Worm (Caenorhabditis elegans) whole organism, young adult: ENCODE measurements around the gene srd-36.
A peak's percentile ranks its signal among the peaks of the same experiment; 100 is the strongest.

Source experiments
- B0019.2 ChIP-seq: fragments of 200-800 bp; sonication (Bioruptor generic); conservative IDR thresholded peaks from 2 replicates; pipeline ENCODE4 v1.3.6; 2022; ENCODE audit warnings: missing genetic modification reagents, missing genetic modification characterization, missing compliant biosample characterization
- B0336.3 ChIP-seq: fragments of 200-800 bp; sonication (Bioruptor generic); IDR thresholded peaks from 2 replicates; pipeline ENCODE4 v1.3.6; 2022; ENCODE audit warnings: missing genetic modification characterization, missing compliant biosample characterization
- F57A8.1 ChIP-seq: fragments of 200-800 bp; sonication (Bioruptor generic); optimal IDR thresholded peaks from 2 replicates; lab custom pipeline; 2018; ENCODE audit warnings: mild to moderate bottlenecking, missing genetic modification characterization, moderate library complexity, missing compliant biosample characterization
- K11D2.4 ChIP-seq: fragments of 200-800 bp; sonication (Bioruptor generic); IDR thresholded peaks from 2 replicates; pipeline ENCODE4 v1.3.6; 2022; ENCODE audit warnings: missing genetic modification reagents, missing genetic modification characterization, missing compliant biosample characterization
- T26A5.8 ChIP-seq: sonication (generic microtip); optimal IDR thresholded peaks from 2 replicates; lab custom pipeline; 2016; ENCODE audit warnings: missing genetic modification characterization, missing compliant biosample characterization
- Y53F4B.3 ChIP-seq: fragments of 200-800 bp; sonication (Bioruptor generic); IDR thresholded peaks from 2 replicates; pipeline ENCODE4 v1.3.6; 2022; ENCODE audit warnings: missing genetic modification reagents, missing genetic modification characterization, missing compliant biosample characterization
- akir-1 ChIP-seq: fragments of 200-800 bp; sonication (Bioruptor generic); optimal IDR thresholded peaks from 2 replicates; lab custom pipeline; 2018; ENCODE audit warnings: mild to moderate bottlenecking, missing genetic modification characterization, moderate library complexity, missing compliant biosample characterization
- ama-1 ChIP-seq, 3 experiments: fragments of 150-350 bp in 1 of 3; sonication (generic microtip) in 2 of 3; optimal IDR thresholded peaks; 2 replicates each; lab custom pipeline; 2014 to 2018; ENCODE audit warnings: missing biosample characterization in 2 of 3, missing genetic modification characterization in 2 of 3, missing genetic modification reagents in 2 of 3
- atf-7 ChIP-seq: sonication (generic microtip); optimal IDR thresholded peaks from 2 replicates; lab custom pipeline; 2017; ENCODE audit warnings: mild to moderate bottlenecking, missing genetic modification characterization, missing compliant biosample characterization
- athp-1 ChIP-seq: sonication (generic microtip); optimal IDR thresholded peaks from 2 replicates; lab custom pipeline; 2017; ENCODE audit warnings: mild to moderate bottlenecking, missing genetic modification characterization, missing compliant biosample characterization
- attf-6 ChIP-seq: fragments of 200-800 bp; sonication (Bioruptor generic); IDR thresholded peaks from 2 replicates; pipeline ENCODE4 v1.3.6; 2022; ENCODE audit warnings: missing genetic modification reagents, missing genetic modification characterization, missing compliant biosample characterization
- ccch-3 ChIP-seq: fragments of 200-800 bp; sonication (Bioruptor generic); optimal IDR thresholded peaks from 2 replicates; lab custom pipeline; 2018; ENCODE audit warnings: mild to moderate bottlenecking, missing genetic modification characterization, missing compliant biosample characterization
- cebp-1 ChIP-seq, 2 experiments: fragments of 200-800 bp in 1 of 2; sonication (Bioruptor generic) in 1 of 2; sonication (generic microtip) in 1 of 2; IDR thresholded peaks in 1 of 2; optimal IDR thresholded peaks in 1 of 2; 2 replicates each; pipeline versions ENCODE4 v1.3.6 to Lab custom; 2017 to 2022; ENCODE audit warnings: missing compliant biosample characterization in 2 of 2, missing genetic modification characterization in 2 of 2, mild to moderate bottlenecking in 1 of 2, missing genetic modification reagents in 1 of 2, moderate library complexity in 1 of 2
- ceh-100 ChIP-seq: fragments of 200-800 bp; sonication (Bioruptor generic); IDR thresholded peaks from 2 replicates; pipeline ENCODE4 v1.3.6; 2022; ENCODE audit warnings: missing genetic modification reagents, missing genetic modification characterization, missing compliant biosample characterization
- ceh-79 ChIP-seq: sonication (generic microtip); optimal IDR thresholded peaks from 2 replicates; lab custom pipeline; 2017; ENCODE audit warnings: mild to moderate bottlenecking, missing genetic modification characterization, missing compliant biosample characterization
- die-1 ChIP-seq: sonication (generic microtip); optimal IDR thresholded peaks from 2 replicates; lab custom pipeline; 2016; ENCODE audit warnings: missing genotype, mild to moderate bottlenecking, missing genetic modification characterization, missing compliant biosample characterization
- dox-1 ChIP-seq: fragments of 200-800 bp; sonication (Bioruptor generic); IDR thresholded peaks from 2 replicates; pipeline ENCODE4 v1.3.6; 2022; ENCODE audit warnings: missing genetic modification reagents, missing genetic modification characterization, missing compliant biosample characterization
- ekl-4 ChIP-seq: fragments of 200-800 bp; sonication (Bioruptor generic); IDR thresholded peaks from 2 replicates; pipeline ENCODE4 v1.3.6; 2022; ENCODE audit warnings: missing genetic modification reagents, missing genetic modification characterization, missing compliant biosample characterization
- ets-4 ChIP-seq: fragments of 200-800 bp; sonication (Bioruptor generic); optimal IDR thresholded peaks from 2 replicates; lab custom pipeline; 2018; ENCODE audit warnings: mild to moderate bottlenecking, missing genetic modification characterization, missing compliant biosample characterization
- gei-17 ChIP-seq: fragments of 200-800 bp; sonication (Bioruptor generic); optimal IDR thresholded peaks from 2 replicates; lab custom pipeline; 2018; ENCODE audit warnings: mild to moderate bottlenecking, missing genetic modification characterization, missing compliant biosample characterization
- hmg-1.2 ChIP-seq: fragments of 200-800 bp; sonication (Bioruptor generic); IDR thresholded peaks from 2 replicates; pipeline ENCODE4 v1.3.6; 2022; ENCODE audit warnings: missing genetic modification reagents, missing genetic modification characterization, missing compliant biosample characterization
- hrde-1 ChIP-seq: sonication (generic microtip); optimal IDR thresholded peaks from 2 replicates; lab custom pipeline; 2016; ENCODE audit warnings: missing genetic modification characterization, mild to moderate bottlenecking, missing compliant biosample characterization, moderate library complexity, missing genotype, missing genetic modification reagents, borderline replicate concordance
- hsf-1 ChIP-seq: fragments of 200-800 bp; sonication (Bioruptor generic); IDR thresholded peaks from 2 replicates; pipeline ENCODE4 v1.3.6; 2022; ENCODE audit warnings: missing genetic modification reagents, missing genetic modification characterization, missing compliant biosample characterization
- lag-1 ChIP-seq: fragments of 200-800 bp; sonication (Bioruptor generic); IDR thresholded peaks from 2 replicates; pipeline ENCODE4 v1.3.6; 2022; ENCODE audit warnings: missing genetic modification reagents, missing genetic modification characterization, missing compliant biosample characterization
- lin-26 ChIP-seq: fragments of 200-800 bp; sonication (Bioruptor generic); IDR thresholded peaks from 2 replicates; pipeline ENCODE4 v1.3.6; 2022; ENCODE audit warnings: missing genetic modification reagents, missing genetic modification characterization, missing compliant biosample characterization
- lin-40 ChIP-seq: sonication (generic microtip); optimal IDR thresholded peaks from 2 replicates; lab custom pipeline; 2016; ENCODE audit warnings: missing genetic modification characterization, mild to moderate bottlenecking, missing compliant biosample characterization, missing genotype, missing genetic modification reagents
- lsl-1 ChIP-seq: fragments of 200-800 bp; sonication (Bioruptor generic); optimal IDR thresholded peaks from 2 replicates; lab custom pipeline; 2018; ENCODE audit warnings: mild to moderate bottlenecking, missing genetic modification characterization, moderate library complexity, missing compliant biosample characterization
- madf-3 ChIP-seq: fragments of 200-800 bp; sonication (Bioruptor generic); IDR thresholded peaks from 2 replicates; pipeline ENCODE4 v1.3.6; 2022; ENCODE audit warnings: missing genetic modification reagents, missing genetic modification characterization, missing compliant biosample characterization
- mcd-1 ChIP-seq: fragments of 200-800 bp; sonication (Bioruptor generic); IDR thresholded peaks from 2 replicates; pipeline ENCODE4 v1.3.6; 2022; ENCODE audit warnings: missing genetic modification reagents, missing genetic modification characterization, missing compliant biosample characterization
- mes-4 ChIP-seq: sonication (generic microtip); optimal IDR thresholded peaks from 2 replicates; lab custom pipeline; 2016; ENCODE audit warnings: missing genotype, missing genetic modification characterization, missing compliant biosample characterization
- nfya-1 ChIP-seq: sonication (generic microtip); optimal IDR thresholded peaks from 2 replicates; lab custom pipeline; 2017; ENCODE audit warnings: antibody characterized with exemption, missing compliant biosample characterization, missing genetic modification characterization, borderline replicate concordance; ENCODE audit not compliant: insufficient read depth
- nfya-2 ChIP-seq: fragments of 200-800 bp; sonication (Bioruptor generic); IDR thresholded peaks from 2 replicates; pipeline ENCODE4 v1.3.6; 2022; ENCODE audit warnings: missing genetic modification reagents, missing genetic modification characterization, missing compliant biosample characterization
- nhr-179 ChIP-seq: sonication (generic microtip); optimal IDR thresholded peaks from 2 replicates; lab custom pipeline; 2016; ENCODE audit warnings: mild to moderate bottlenecking, missing genetic modification characterization, missing compliant biosample characterization
- nhr-27 ChIP-seq: fragments of 200-800 bp; sonication (Bioruptor generic); optimal IDR thresholded peaks from 2 replicates; lab custom pipeline; 2018; ENCODE audit warnings: mild to moderate bottlenecking, missing genetic modification characterization, moderate library complexity, missing compliant biosample characterization
- rcor-1 ChIP-seq: fragments of 200-800 bp; sonication (Bioruptor generic); IDR thresholded peaks from 2 replicates; pipeline ENCODE4 v1.3.6; 2022; ENCODE audit warnings: missing genetic modification reagents, missing genetic modification characterization, missing compliant biosample characterization
- rec-8 ChIP-seq, 2 experiments: sonication (generic microtip); optimal IDR thresholded peaks; 2 replicates each; lab custom pipeline; 2016; ENCODE audit warnings: mild to moderate bottlenecking in 2 of 2, missing genetic modification characterization in 2 of 2, missing genetic modification reagents in 2 of 2, missing genotype in 2 of 2, missing biosample characterization in 1 of 2, missing compliant biosample characterization in 1 of 2, moderate library complexity in 1 of 2
- snpc-1.3 ChIP-seq: sonication (generic microtip); optimal IDR thresholded peaks from 2 replicates; lab custom pipeline; 2017; ENCODE audit warnings: missing genetic modification characterization, mild to moderate bottlenecking, missing compliant biosample characterization, antibody characterized with exemption, moderate library complexity, missing genotype, missing genetic modification reagents; ENCODE audit not compliant: insufficient read depth
- tlf-1 ChIP-seq: fragments of 200-800 bp; sonication (Bioruptor generic); optimal IDR thresholded peaks from 2 replicates; lab custom pipeline; 2018; ENCODE audit warnings: mild to moderate bottlenecking, missing genetic modification characterization, missing compliant biosample characterization
- xnd-1 ChIP-seq: sonication (generic microtip); optimal IDR thresholded peaks from 2 replicates; lab custom pipeline; 2016; ENCODE audit warnings: missing genotype, missing genetic modification reagents, missing genetic modification characterization, missing compliant biosample characterization
- zfh-2 ChIP-seq: fragments of 200-800 bp; sonication (Bioruptor generic); conservative IDR thresholded peaks from 2 replicates; pipeline ENCODE4 v1.3.6; 2022; ENCODE audit warnings: missing genetic modification reagents, missing genetic modification characterization, missing compliant biosample characterization
- ztf-18 ChIP-seq: sonication (generic microtip); optimal IDR thresholded peaks from 2 replicates; lab custom pipeline; 2016; ENCODE audit warnings: missing genotype, mild to moderate bottlenecking, missing genetic modification characterization, missing compliant biosample characterization
- ztf-22 ChIP-seq: fragments of 200-800 bp; sonication (Bioruptor generic); optimal IDR thresholded peaks from 2 replicates; lab custom pipeline; 2018; ENCODE audit warnings: mild to moderate bottlenecking, missing genetic modification characterization, moderate library complexity, missing compliant biosample characterization
- ztf-3 ChIP-seq: fragments of 200-800 bp; sonication (Bioruptor generic); optimal IDR thresholded peaks from 2 replicates; lab custom pipeline; 2018; ENCODE audit warnings: mild to moderate bottlenecking, missing genetic modification characterization, missing compliant biosample characterization

The srd-36 gene

DNA sequence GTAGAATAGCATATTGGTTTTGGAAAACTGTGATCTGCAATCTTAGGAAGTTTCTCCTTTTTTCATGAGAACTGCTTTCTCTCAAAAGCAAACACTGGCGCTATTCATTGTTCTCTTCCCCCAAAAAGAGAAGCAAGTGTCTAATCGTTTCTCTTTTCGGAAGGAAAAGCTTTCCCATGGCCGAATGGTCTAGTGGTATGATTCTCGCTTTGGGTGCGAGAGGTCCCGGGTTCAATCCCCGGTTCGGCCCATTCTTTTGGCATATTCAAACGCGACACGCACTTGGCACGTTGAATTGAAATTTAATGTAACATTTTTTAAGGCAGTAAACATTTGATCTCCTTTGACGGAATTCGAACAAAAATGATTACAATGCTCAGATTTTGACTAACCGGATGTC lies 13.3 kb upstream of the srd-36 start (continued):
- TF ChIP-seq ama-1 (optimal IDR thresholded peaks at IDR 0.05; lab: Kevin White, UChicago), result no peak
- peak in 1 of 2 experiments; percentile 71 for TF ChIP-seq ama-1 (GFP tag; optimal IDR thresholded peaks at IDR 0.05; lab: Kevin White, UChicago)
- TF ChIP-seq rec-8 (tag; optimal IDR thresholded peaks at IDR 0.05; lab: Kevin White, UChicago), result peak in 1 of 2 experiments; percentile 9
- TF ChIP-seq lin-26 (GFP tag; lab: Robert Waterston, UW), result peak; percentile 59
- peak; percentile 45 for TF ChIP-seq die-1 (tag; lab: Kevin White, UChicago)
- TF ChIP-seq rcor-1 (GFP tag; lab: Robert Waterston, UW), result peak; percentile 31; the same call in 1 of the 2 replicates
- 0 out of 2 replicates have a peak, but pooled peaks have one; percentile 6 for TF ChIP-seq mcd-1 (GFP tag; lab: Robert Waterston, UW)
- TF ChIP-seq snpc-1.3, result peak; percentile 49
- TF ChIP-seq akir-1 (GFP tag; lab: Kevin White, UChicago), result no peak
- no peak for TF ChIP-seq ekl-4 (GFP tag; lab: Robert Waterston, UW)
- TF ChIP-seq lin-40 (tag; lab: Kevin White, UChicago), result peak; percentile 15
- TF ChIP-seq ceh-100 (GFP tag; lab: Robert Waterston, UW), result no peak
- TF ChIP-seq cebp-1 (GFP tag; IDR thresholded peaks at IDR 0.05; lab: Robert Waterston, UW), result no peak
- TF ChIP-seq cebp-1 (tag; optimal IDR thresholded peaks at IDR 0.05; lab: Kevin White, UChicago), result peak; percentile 40

DNA sequence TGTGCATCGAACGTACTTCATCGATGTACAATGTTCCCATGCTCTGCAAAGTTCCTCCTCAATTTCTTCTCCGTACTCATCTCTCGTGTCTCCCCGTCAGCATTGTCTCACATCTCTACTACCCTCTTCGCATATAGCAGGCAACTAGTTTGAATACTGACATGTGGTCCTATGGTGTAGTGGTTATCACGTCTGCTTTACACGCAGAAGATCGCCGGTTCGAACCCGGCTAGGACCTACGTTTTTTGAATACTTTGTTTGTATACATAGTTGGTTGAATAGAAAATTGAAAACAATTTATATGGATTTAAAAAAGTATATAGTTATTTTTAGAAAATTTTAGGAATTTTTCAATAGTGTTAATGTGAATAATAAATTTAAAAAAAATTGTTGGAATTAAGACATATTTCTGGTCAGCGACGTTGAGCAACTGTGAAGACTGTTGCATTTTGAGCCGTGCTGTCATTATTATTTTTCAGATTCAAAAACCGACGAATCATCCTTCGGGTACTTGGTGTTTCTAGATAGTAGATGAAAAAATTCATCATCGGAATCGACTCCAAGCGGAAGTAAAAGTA lies 12.4 kb upstream of the srd-36 start:
- TF ChIP-seq die-1 (tag; lab: Kevin White, UChicago) (peak; percentile 95), ztf-3 (peak; percentile 61), hrde-1 (tag; lab: Kevin White, UChicago) (peak; percentile 90), B0336.3 (GFP tag; lab: Robert Waterston, UW) (no peak; the same call in 1 of the 2 replicates), ceh-79 (tag; lab: Kevin White, UChicago) (peak; percentile 95), nhr-27 (peak; percentile 86), zfh-2 (GFP tag; lab: Robert Waterston, UW) (no peak), gei-17 (GFP tag; lab: Kevin White, UChicago) (peak; percentile 70), nfya-1 (tag; lab: Kevin White, UChicago) (no peak), ztf-18 (peak; percentile 77), athp-1 (tag; lab: Kevin White, UChicago) (peak; percentile 86), rcor-1 (GFP tag; lab: Robert Waterston, UW) (peak; percentile 93; the same call in 1 of the 2 replicates), lsl-1 (peak; percentile 34), F57A8.1 (peak; percentile 82), ceh-100 (GFP tag; lab: Robert Waterston, UW) (peak; percentile 56), attf-6 (GFP tag; lab: Robert Waterston, UW) (peak; percentile 65), ztf-22 (GFP tag; lab: Kevin White, UChicago) (peak; percentile 68), hmg-1.2 (GFP tag; lab: Robert Waterston, UW) (peak; percentile 87), ets-4 (GFP tag; lab: Kevin White, UChicago) (peak; percentile 63), lag-1 (GFP tag; lab: Robert Waterston, UW) (no peak), nfya-2 (no peak), mes-4 (tag; lab: Kevin White, UChicago) (peak; percentile 85), xnd-1 (no peak), Y53F4B.3 (GFP tag; lab: Robert Waterston, UW) (peak; percentile 65), cebp-1 (GFP tag; IDR thresholded peaks at IDR 0.05; lab: Robert Waterston, UW) (peak; percentile 65; the same call in 1 of the 2 replicates), cebp-1 (tag; optimal IDR thresholded peaks at IDR 0.05; lab: Kevin White, UChicago) (no peak), nhr-179 (tag; lab: Kevin White, UChicago) (peak; percentile 55), B0019.2 (GFP tag; lab: Robert Waterston, UW) (peak; percentile 52; the same call in 1 of the 2 replicates), atf-7 (tag; lab: Kevin White, UChicago) (peak; percentile 83), K11D2.4 (GFP tag; lab: Robert Waterston, UW) (peak; percentile 82), tlf-1 (GFP tag; lab: Kevin White, UChicago) (peak; percentile 62), ccch-3 (GFP tag; lab: Kevin White, UChicago) (peak; percentile 52), T26A5.8 (tag; lab: Kevin White, UChicago) (peak; percentile 73), madf-3 (no peak; the same call in 1 of the 2 replicates), hsf-1 (no peak), dox-1 (peak; percentile 89; the same call in 1 of the 2 replicates)
